Worm (Caenorhabditis elegans) whole organism, L4 larva: ENCODE measurements around the gene R11E3.1.

Experiments
- F49E8.2 ChIP-seq: sonication (generic microtip); optimal IDR thresholded peaks from 2 replicates; lab custom pipeline; 2016; ENCODE audit warnings: missing compliant biosample characterization, mild to moderate bottlenecking, missing genetic modification characterization, borderline replicate concordance
- R02D3.7 ChIP-seq: fragments of 150-350 bp; sonication (generic microtip); optimal IDR thresholded peaks from 3 replicates; lab custom pipeline; 2014; ENCODE audit warnings: missing biosample characterization, missing genetic modification characterization
- Y105C5A.15 ChIP-seq: fragments of 200-800 bp; sonication (Bioruptor generic); IDR thresholded peaks from 2 replicates; pipeline ENCODE4 v1.3.6; 2022; ENCODE audit warnings: missing genetic modification characterization, missing compliant biosample characterization
- Y48G9A.11 ChIP-seq: fragments of 200-800 bp; sonication (Bioruptor generic); IDR thresholded peaks from 2 replicates; pipeline ENCODE4 v1.3.6; 2022; ENCODE audit warnings: missing genetic modification reagents, missing genetic modification characterization, missing compliant biosample characterization
- Y5F2A.4 ChIP-seq: fragments of 200-800 bp; sonication (Bioruptor generic); optimal IDR thresholded peaks from 2 replicates; lab custom pipeline; 2018; ENCODE audit warnings: mild to moderate bottlenecking, missing genetic modification characterization, missing compliant biosample characterization
- ZK546.5 ChIP-seq, 2 experiments: sonication (generic microtip); optimal IDR thresholded peaks; 2 replicates each; lab custom pipeline; 2017; ENCODE audit warnings: missing biosample characterization in 2 of 2, missing genetic modification characterization in 2 of 2
- aha-1 ChIP-seq: fragments of 150-350 bp; peaks from one replicate; lab custom pipeline; 2014; ENCODE audit warnings: missing biosample characterization, missing genetic modification characterization
- aly-2 ChIP-seq: sonication (generic microtip); optimal IDR thresholded peaks from 2 replicates; lab custom pipeline; 2018; ENCODE audit warnings: missing biosample characterization, missing genetic modification characterization
- arid-1 ChIP-seq: fragments of 200-800 bp; sonication (Bioruptor generic); conservative IDR thresholded peaks from 2 replicates; pipeline ENCODE4 v1.3.6; 2022; ENCODE audit warnings: missing genetic modification reagents, missing genetic modification characterization, missing compliant biosample characterization
- ctbp-1 ChIP-seq: fragments of 200-800 bp; sonication (Bioruptor generic); IDR thresholded peaks from 2 replicates; pipeline ENCODE4 v1.3.6; 2022; ENCODE audit warnings: missing genetic modification reagents, missing genetic modification characterization, missing compliant biosample characterization
- daf-16 ChIP-seq, 3 experiments: sonication (generic microtip); optimal IDR thresholded peaks; 2 replicates each; lab custom pipeline; 2016 to 2017; ENCODE audit warnings: missing genetic modification characterization in 3 of 3, missing genetic modification reagents in 3 of 3, mild to moderate bottlenecking in 2 of 3, missing compliant biosample characterization in 2 of 3, missing biosample characterization in 1 of 3, moderate library complexity in 1 of 3
- dmd-6 ChIP-seq: fragments of 200-800 bp; sonication (Bioruptor generic); IDR thresholded peaks from 2 replicates; pipeline ENCODE4 v1.3.6; 2022; ENCODE audit warnings: missing genetic modification reagents, missing genetic modification characterization, missing compliant biosample characterization
- duxl-1 ChIP-seq: sonication (generic microtip); optimal IDR thresholded peaks from 2 replicates; lab custom pipeline; 2016; ENCODE audit warnings: mild to moderate bottlenecking, missing genetic modification characterization, moderate library complexity, missing compliant biosample characterization; ENCODE audit not compliant: poor library complexity
- dve-1 ChIP-seq: sonication (generic microtip); optimal IDR thresholded peaks from 2 replicates; lab custom pipeline; 2017; ENCODE audit warnings: antibody characterized with exemption, mild to moderate bottlenecking, missing genetic modification characterization, missing compliant biosample characterization; ENCODE audit not compliant: insufficient read depth
- hif-1 ChIP-seq, 2 experiments: sonication (generic microtip); optimal IDR thresholded peaks; 2 replicates each; lab custom pipeline; 2016 to 2017; ENCODE audit warnings: missing compliant biosample characterization in 2 of 2, missing genetic modification characterization in 2 of 2, missing genetic modification reagents in 2 of 2, missing genotype in 2 of 2, mild to moderate bottlenecking in 1 of 2
- hlh-11 ChIP-seq: fragments of 200-800 bp; sonication (Bioruptor generic); optimal IDR thresholded peaks from 2 replicates; lab custom pipeline; 2018; ENCODE audit warnings: mild to moderate bottlenecking, missing genetic modification characterization, missing compliant biosample characterization
- hlh-30 ChIP-seq: sonication (generic microtip); optimal IDR thresholded peaks from 2 replicates; lab custom pipeline; 2017; ENCODE audit warnings: antibody characterized with exemption, mild to moderate bottlenecking, missing genetic modification characterization, missing compliant biosample characterization; ENCODE audit not compliant: insufficient read depth
- hmg-1.1 ChIP-seq: fragments of 200-800 bp; sonication (Bioruptor generic); IDR thresholded peaks from 2 replicates; pipeline ENCODE4 v1.3.6; 2022; ENCODE audit warnings: missing genetic modification reagents, missing genetic modification characterization, missing compliant biosample characterization
- lin-38 ChIP-seq: fragments of 200-800 bp; sonication (Bioruptor generic); IDR thresholded peaks from 2 replicates; pipeline ENCODE4 v1.3.6; 2022; ENCODE audit warnings: missing genetic modification reagents, missing genetic modification characterization, missing compliant biosample characterization
- lir-3 ChIP-seq: sonication (generic microtip); optimal IDR thresholded peaks from 2 replicates; lab custom pipeline; 2016; ENCODE audit warnings: mild to moderate bottlenecking, missing genetic modification characterization, missing compliant biosample characterization
- lsy-2 ChIP-seq, 2 experiments: fragments of 150-350 bp in 1 of 2; sonication (generic microtip) in 1 of 2; optimal IDR thresholded peaks; 2 replicates each; lab custom pipeline; 2014 to 2017; ENCODE audit warnings: missing biosample characterization in 2 of 2, missing genetic modification characterization in 2 of 2
- mdl-1 ChIP-seq, 2 experiments: fragments of 150-350 bp in 1 of 2; sonication (generic microtip) in 1 of 2; optimal IDR thresholded peaks; 2 replicates each; lab custom pipeline; 2014 to 2017; ENCODE audit warnings: missing biosample characterization in 2 of 2, missing genetic modification characterization in 2 of 2
- mep-1 ChIP-seq: fragments of 150-350 bp; sonication (generic microtip); optimal IDR thresholded peaks from 3 replicates; lab custom pipeline; 2014; ENCODE audit warnings: missing biosample characterization, missing genetic modification characterization
- mes-2 ChIP-seq: sonication (generic microtip); optimal IDR thresholded peaks from 2 replicates; lab custom pipeline; 2016; ENCODE audit warnings: missing genotype, mild to moderate bottlenecking, missing genetic modification characterization, missing compliant biosample characterization; ENCODE audit not compliant: poor library complexity, severe bottlenecking
- mxl-3 ChIP-seq: fragments of 200-800 bp; sonication (Bioruptor generic); optimal IDR thresholded peaks from 2 replicates; lab custom pipeline; 2018; ENCODE audit warnings: mild to moderate bottlenecking, missing genetic modification characterization, missing compliant biosample characterization
- nhr-102 ChIP-seq: sonication (generic microtip); optimal IDR thresholded peaks from 2 replicates; lab custom pipeline; 2016; ENCODE audit warnings: mild to moderate bottlenecking, missing genetic modification characterization, moderate library complexity, missing compliant biosample characterization
- nhr-237 ChIP-seq: sonication (generic microtip); optimal IDR thresholded peaks from 2 replicates; lab custom pipeline; 2017; ENCODE audit warnings: missing biosample characterization, missing genetic modification characterization
- nhr-28 ChIP-seq: fragments of 150-350 bp; optimal IDR thresholded peaks from 2 replicates; lab custom pipeline; 2014; ENCODE audit warnings: missing biosample characterization, missing genetic modification characterization
- nhr-41 ChIP-seq: fragments of 200-800 bp; sonication (Bioruptor generic); IDR thresholded peaks from 2 replicates; pipeline ENCODE4 v1.3.6; 2022; ENCODE audit warnings: missing genetic modification reagents, missing genetic modification characterization, missing compliant biosample characterization
- nhr-42 ChIP-seq: fragments of 200-800 bp; sonication (Bioruptor generic); IDR thresholded peaks from 2 replicates; pipeline ENCODE4 v1.3.6; 2022; ENCODE audit warnings: missing genetic modification characterization, missing compliant biosample characterization
- nhr-48 ChIP-seq: sonication (generic microtip); optimal IDR thresholded peaks from 2 replicates; lab custom pipeline; 2016; ENCODE audit warnings: mild to moderate bottlenecking, missing genetic modification characterization, missing compliant biosample characterization
- nhr-77 ChIP-seq: fragments of 150-350 bp; optimal IDR thresholded peaks from 2 replicates; lab custom pipeline; 2014; ENCODE audit warnings: missing biosample characterization, missing genetic modification characterization
- pha-4 ChIP-seq, 2 experiments: fragments of 150-350 bp in 1 of 2; fragments of 200-800 bp in 1 of 2; sonication (Bioruptor generic) in 1 of 2; IDR thresholded peaks in 1 of 2; optimal IDR thresholded peaks in 1 of 2; 2 replicates each; pipeline versions ENCODE4 v1.3.6 to Lab custom; 2014 to 2022; ENCODE audit warnings: missing genetic modification characterization in 2 of 2, missing genetic modification reagents in 2 of 2, missing biosample characterization in 1 of 2, missing compliant biosample characterization in 1 of 2
- set-16 ChIP-seq: fragments of 200-800 bp; sonication (Bioruptor generic); IDR thresholded peaks from 2 replicates; pipeline ENCODE4 v1.3.6; 2022; ENCODE audit warnings: missing genetic modification reagents, missing genetic modification characterization, missing compliant biosample characterization
- snpc-1.2 ChIP-seq: fragments of 200-800 bp; sonication (Bioruptor generic); IDR thresholded peaks from 2 replicates; pipeline ENCODE4 v1.3.6; 2022; ENCODE audit warnings: missing genetic modification reagents, missing genetic modification characterization, missing compliant biosample characterization
- unc-39 ChIP-seq: sonication (generic microtip); optimal IDR thresholded peaks from 2 replicates; lab custom pipeline; 2017; ENCODE audit warnings: missing biosample characterization, missing genetic modification characterization
- unc-62 ChIP-seq, 3 experiments: fragments of 150-350 bp in 1 of 3; sonication (generic microtip); optimal IDR thresholded peaks in 2 of 3; peaks in 1 of 3; 1 replicate in 1 of 3; 2 replicates in 2 of 3; lab custom pipeline; 2014 to 2017; ENCODE audit warnings: missing biosample characterization in 3 of 3, missing genetic modification characterization in 3 of 3, missing genetic modification reagents in 3 of 3, missing genotype in 1 of 3
- zag-1 ChIP-seq: fragments of 150-350 bp; optimal IDR thresholded peaks from 2 replicates; lab custom pipeline; 2014; ENCODE audit warnings: missing biosample characterization, missing genetic modification characterization
- ztf-11 ChIP-seq: fragments of 150-350 bp; optimal IDR thresholded peaks from 2 replicates; lab custom pipeline; 2014; ENCODE audit warnings: missing biosample characterization, missing genetic modification characterization
- ztf-7 ChIP-seq: fragments of 150-350 bp; optimal IDR thresholded peaks from 2 replicates; lab custom pipeline; 2014; ENCODE audit warnings: missing biosample characterization, missing genetic modification characterization

R11E3.1 gene

ce11 chrIV:4781123-4781522 is 8.4 kb upstream of the R11E3.1 start (continued):
- TF ChIP-seq hlh-30 (tag; lab: Kevin White, UChicago), result no peak
- TF ChIP-seq nhr-41 (GFP tag; lab: Robert Waterston, UW), result no peak
- TF ChIP-seq ZK546.5 (tag; optimal IDR thresholded peaks at IDR 0.05; lab: Kevin White, UChicago), result no peak
- TF ChIP-seq dve-1 (tag; lab: Kevin White, UChicago), result peak; percentile 22
- no peak for TF ChIP-seq aly-2 (tag; lab: Kevin White, UChicago)
- no peak for TF ChIP-seq aha-1 (tag; lab: Kevin White, UChicago)
- TF ChIP-seq Y48G9A.11, result no peak
- TF ChIP-seq Y105C5A.15 (GFP tag; lab: Robert Waterston, UW), result no peak
- 0 out of 2 replicates have a peak, but pooled peaks have one; percentile 37 for TF ChIP-seq hmg-1.1
- TF ChIP-seq ctbp-1 (GFP tag; lab: Robert Waterston, UW), result no peak
- peak; percentile 47 for TF ChIP-seq nhr-28 (tag; lab: Kevin White, UChicago)
- TF ChIP-seq zag-1 (tag; lab: Kevin White, UChicago), result no peak
- TF ChIP-seq daf-16 (GFP tag; optimal IDR thresholded peaks at IDR 0.05; lab: Kevin White, UChicago), result no peak
- peak; percentile 32 for TF ChIP-seq daf-16 (tag; optimal IDR thresholded peaks at IDR 0.05; lab: Kevin White, UChicago)
- TF ChIP-seq arid-1 (GFP tag; lab: Robert Waterston, UW), result no peak
- no peak for TF ChIP-seq Y5F2A.4 (GFP tag; lab: Kevin White, UChicago)
- no peak for TF ChIP-seq ztf-11
- no peak for TF ChIP-seq R02D3.7 (tag; lab: Kevin White, UChicago)
- no peak for TF ChIP-seq duxl-1 (tag; lab: Kevin White, UChicago)
- no peak for TF ChIP-seq set-16 (GFP tag; lab: Robert Waterston, UW)
- TF ChIP-seq unc-62 (GFP tag; optimal IDR thresholded peaks at IDR 0.05 in 1 of 2; lab: Kevin White, UChicago), result peak in 1 of 2 experiments; percentile 97
- TF ChIP-seq unc-62 (tag; optimal IDR thresholded peaks at IDR 0.05; lab: Kevin White, UChicago), result no peak
- no peak for TF ChIP-seq unc-39 (tag; lab: Kevin White, UChicago)

DNA sequence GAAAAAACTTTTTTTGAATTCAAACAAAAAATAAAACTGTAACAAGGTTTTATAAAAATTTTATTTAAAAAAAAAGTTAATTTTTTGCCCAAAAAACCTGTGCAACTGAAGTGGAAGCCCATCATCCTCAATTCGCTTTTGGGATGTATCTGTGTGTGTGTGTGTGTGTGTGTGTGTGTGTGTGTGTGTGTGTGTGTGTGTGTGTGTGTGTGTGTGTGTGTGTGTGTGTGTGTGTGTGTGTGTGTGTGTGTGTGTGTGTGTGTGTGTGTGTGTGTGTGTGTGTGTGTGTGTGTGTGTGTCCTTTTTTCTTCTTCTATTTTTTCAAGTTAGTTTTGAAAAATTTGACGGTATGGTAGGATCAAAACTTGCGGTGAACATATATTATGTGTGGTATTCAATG is 4.9 kb upstream of the R11E3.1 start:
- 0 out of 2 replicates have a peak, but pooled peaks have one; percentile 10 for TF ChIP-seq snpc-1.2 (GFP tag; lab: Robert Waterston, UW)
- TF ChIP-seq dve-1 (tag; lab: Kevin White, UChicago), result peak; percentile 13

- TF ChIP-seq unc-62 (GFP tag; optimal IDR thresholded peaks at IDR 0.05 in 1 of 2; lab: Kevin White, UChicago), result peak in 1 of 2 experiments; percentile 92
- TF ChIP-seq unc-62 (tag; optimal IDR thresholded peaks at IDR 0.05; lab: Kevin White, UChicago), result no peak
- TF ChIP-seq nhr-102 (tag; lab: Kevin White, UChicago), result peak; percentile 7
- TF ChIP-seq nhr-48 (tag; lab: Kevin White, UChicago), result peak; percentile 63
- peak; percentile 83 for TF ChIP-seq nhr-77 (tag; lab: Kevin White, UChicago)
- TF ChIP-seq duxl-1 (tag; lab: Kevin White, UChicago), result no peak
- TF ChIP-seq dmd-6 (GFP tag; lab: Robert Waterston, UW), result peak; percentile 72
- TF ChIP-seq lsy-2 (tag; optimal IDR thresholded peaks at IDR 0.05; lab: Kevin White, UChicago), result peak in 1 of 2 experiments; percentile 59
- TF ChIP-seq ztf-7 (tag; lab: Kevin White, UChicago), result peak; percentile 14
- no peak for TF ChIP-seq lir-3
- TF ChIP-seq pha-4 (GFP tag; IDR thresholded peaks at IDR 0.05; lab: Robert Waterston, UW), result no peak
- peak; percentile 26 for TF ChIP-seq pha-4 (tag; optimal IDR thresholded peaks at IDR 0.05; lab: Kevin White, UChicago)
- TF ChIP-seq lin-38, result no peak
- 0 out of 2 replicates have a peak, but pooled peaks have one; percentile 17 for TF ChIP-seq hmg-1.1
- peak; percentile 35 for TF ChIP-seq mes-2 (tag; lab: Kevin White, UChicago)
- TF ChIP-seq hif-1 (tag; optimal IDR thresholded peaks at IDR 0.05; lab: Kevin White, UChicago), result peak in 1 of 2 experiments; percentile 33
- peak; percentile 80 for TF ChIP-seq hlh-11
- TF ChIP-seq mdl-1 (tag; optimal IDR thresholded peaks at IDR 0.05; lab: Kevin White, UChicago), result peak in 1 of 2 experiments; percentile 86
- no peak for TF ChIP-seq nhr-42 (GFP tag; lab: Robert Waterston, UW)
- TF ChIP-seq nhr-237 (tag; lab: Kevin White, UChicago), result no peak
- TF ChIP-seq daf-16 (GFP tag; optimal IDR thresholded peaks at IDR 0.05; lab: Kevin White, UChicago), result no peak
- peak; percentile 97 for TF ChIP-seq daf-16 (tag; optimal IDR thresholded peaks at IDR 0.05; lab: Kevin White, UChicago)
- TF ChIP-seq F49E8.2, result no peak
- TF ChIP-seq nhr-28 (tag; lab: Kevin White, UChicago), result peak; percentile 98
- peak; percentile 67 for TF ChIP-seq hlh-30 (tag; lab: Kevin White, UChicago)
- TF ChIP-seq mxl-3, result peak; percentile 45
- TF ChIP-seq mep-1 (tag; lab: Kevin White, UChicago), result peak; percentile 45
- TF ChIP-seq dve-1 (tag; lab: Kevin White, UChicago), result peak; percentile 81
- no peak for TF ChIP-seq unc-39 (tag; lab: Kevin White, UChicago)
- TF ChIP-seq, all 104 proteins: peak for 19
Measured at ce11 chrIV:4788332-4788731, 1.2 kb upstream of the R11E3.1 start, which contains the start of gene nhr-104. Gene nhr-104 (minus strand): TSS chrIV:4788692.
